Worm (Caenorhabditis elegans) whole organism, L2 larva: ENCODE results near the gene ndub-2.

ENCODE experiments used
- alr-1 ChIP-seq: fragments of 150-350 bp; optimal IDR thresholded peaks from 2 replicates; lab custom pipeline; 2014; ENCODE audit warnings: missing biosample characterization, missing genetic modification characterization
- mbf-1 ChIP-seq: sonication (generic microtip); optimal IDR thresholded peaks from 2 replicates; lab custom pipeline; 2017; ENCODE audit warnings: missing biosample characterization, missing genetic modification characterization
- nhr-23 ChIP-seq: fragments of 150-350 bp; optimal IDR thresholded peaks from 2 replicates; lab custom pipeline; 2014; ENCODE audit warnings: missing biosample characterization, missing genetic modification reagents, missing genetic modification characterization
- ztf-1 ChIP-seq: fragments of 200-800 bp; sonication (Bioruptor generic); conservative IDR thresholded peaks from 2 replicates; pipeline ENCODE4 v1.3.6; 2022; ENCODE audit warnings: missing genetic modification characterization, missing compliant biosample characterization
- ztf-11 ChIP-seq: sonication (generic microtip); optimal IDR thresholded peaks from 2 replicates; lab custom pipeline; 2017; ENCODE audit warnings: missing biosample characterization, missing genetic modification characterization
- ztf-4 ChIP-seq: fragments of 150-350 bp; optimal IDR thresholded peaks from 2 replicates; lab custom pipeline; 2014; ENCODE audit warnings: missing biosample characterization, missing genetic modification characterization

ce11 chrII:8948640-8949039 lies 47.5 kb upstream of the ndub-2 start:
- TF ChIP-seq mbf-1 (no peak), ztf-1 (GFP tag; lab: Robert Waterston, UW) (no peak), ztf-4 (tag; lab: Kevin White, UChicago) (no peak), alr-1 (tag; lab: Kevin White, UChicago) (no peak), ztf-11 (tag; lab: Kevin White, UChicago) (no peak), nhr-23 (no peak)
